Worm (Caenorhabditis elegans): Measurements from ENCODE around the gene F47B8.2.

- TF ChIP-seq flt-1 (GFP tag; IDR thresholded peaks at IDR 0.05) (no peak), tab-1 (GFP tag; IDR thresholded peaks at IDR 0.05) (no peak), T22C8.4 (GFP tag; IDR thresholded peaks at IDR 0.05) (no peak), ztf-29 (GFP tag; IDR thresholded peaks at IDR 0.05) (no peak), med-1 (GFP tag; optimal IDR thresholded peaks at IDR 0.05; ENCODE audit: insufficient read depth) (no peak)
Observed at ce11 chrV:14317621-14318020, 1.2 kb upstream of the F47B8.2 start.
